Worm (Caenorhabditis elegans) whole organism, early embryonic: ENCODE measurements around the gene sre-39.

ENCODE experiments used
- B0310.2 ChIP-seq: sonication (generic microtip); optimal IDR thresholded peaks from 2 replicates; lab custom pipeline; 2016; ENCODE audit warnings: mild to moderate bottlenecking, missing genetic modification characterization, missing compliant biosample characterization
- F13C5.2 ChIP-seq: sonication (generic microtip); optimal IDR thresholded peaks from 2 replicates; lab custom pipeline; 2017; ENCODE audit warnings: mild to moderate bottlenecking, missing genetic modification characterization, inconsistent platforms, missing compliant biosample characterization
- aly-1 ChIP-seq: sonication (generic microtip); optimal IDR thresholded peaks from 2 replicates; lab custom pipeline; 2016; ENCODE audit warnings: missing genetic modification characterization, missing compliant biosample characterization
- ama-1 ChIP-seq: fragments of 150-350 bp; optimal IDR thresholded peaks from 2 replicates; lab custom pipeline; 2014
- ceh-13 ChIP-seq: fragments of 200-800 bp; sonication (Bioruptor generic); optimal IDR thresholded peaks from 2 replicates; lab custom pipeline; 2018; ENCODE audit warnings: mild to moderate bottlenecking, missing genetic modification characterization, missing compliant biosample characterization
- ceh-36 ChIP-seq: sonication (generic microtip); optimal IDR thresholded peaks from 2 replicates; lab custom pipeline; 2016; ENCODE audit warnings: missing genetic modification characterization, inconsistent platforms, missing compliant biosample characterization
- ets-7 ChIP-seq: sonication (generic microtip); optimal IDR thresholded peaks from 2 replicates; lab custom pipeline; 2016; ENCODE audit warnings: missing genotype, missing genetic modification characterization, missing compliant biosample characterization
- flt-1 ChIP-seq: fragments of 200-800 bp; sonication (Bioruptor generic); IDR thresholded peaks from 2 replicates; pipeline ENCODE4 v1.3.6; 2022; ENCODE audit warnings: missing genetic modification characterization, missing compliant biosample characterization
- hmbx-1 ChIP-seq: sonication (generic microtip); optimal IDR thresholded peaks from 2 replicates; lab custom pipeline; 2016; ENCODE audit warnings: mild to moderate bottlenecking, missing genetic modification characterization, missing compliant biosample characterization
- hmg-4 ChIP-seq: fragments of 200-800 bp; sonication (Bioruptor generic); optimal IDR thresholded peaks from 2 replicates; lab custom pipeline; 2018; ENCODE audit warnings: mild to moderate bottlenecking, missing genetic modification characterization, missing compliant biosample characterization
- hnd-1 ChIP-seq: sonication (generic microtip); optimal IDR thresholded peaks from 2 replicates; lab custom pipeline; 2016; ENCODE audit warnings: missing genetic modification characterization, missing compliant biosample characterization
- pes-1 ChIP-seq: fragments of 200-800 bp; sonication (Bioruptor generic); IDR thresholded peaks from 2 replicates; pipeline ENCODE4 v1.3.6; 2022; ENCODE audit warnings: missing genetic modification reagents, missing genetic modification characterization, missing compliant biosample characterization
- scrt-1 ChIP-seq: fragments of 200-800 bp; sonication (Bioruptor generic); IDR thresholded peaks from 2 replicates; pipeline ENCODE4 v1.3.6; 2022; ENCODE audit warnings: missing genetic modification characterization, missing compliant biosample characterization
- sea-1 ChIP-seq: fragments of 200-800 bp; sonication (Bioruptor generic); conservative IDR thresholded peaks from 2 replicates; pipeline ENCODE4 v1.3.6; 2022; ENCODE audit warnings: missing genetic modification characterization, missing compliant biosample characterization
- tbx-11 ChIP-seq: fragments of 200-800 bp; sonication (Bioruptor generic); IDR thresholded peaks from 2 replicates; pipeline ENCODE4 v1.3.6; 2022; ENCODE audit warnings: missing genetic modification characterization, missing compliant biosample characterization
- tbx-37 ChIP-seq: fragments of 200-800 bp; sonication (Bioruptor generic); conservative IDR thresholded peaks from 2 replicates; pipeline ENCODE4 v1.3.6; 2022; ENCODE audit warnings: missing genetic modification reagents, missing genetic modification characterization, missing compliant biosample characterization
- tra-4 ChIP-seq: sonication (generic microtip); optimal IDR thresholded peaks from 2 replicates; lab custom pipeline; 2017; ENCODE audit warnings: missing genetic modification characterization, missing compliant biosample characterization

sre-39 gene

DNA sequence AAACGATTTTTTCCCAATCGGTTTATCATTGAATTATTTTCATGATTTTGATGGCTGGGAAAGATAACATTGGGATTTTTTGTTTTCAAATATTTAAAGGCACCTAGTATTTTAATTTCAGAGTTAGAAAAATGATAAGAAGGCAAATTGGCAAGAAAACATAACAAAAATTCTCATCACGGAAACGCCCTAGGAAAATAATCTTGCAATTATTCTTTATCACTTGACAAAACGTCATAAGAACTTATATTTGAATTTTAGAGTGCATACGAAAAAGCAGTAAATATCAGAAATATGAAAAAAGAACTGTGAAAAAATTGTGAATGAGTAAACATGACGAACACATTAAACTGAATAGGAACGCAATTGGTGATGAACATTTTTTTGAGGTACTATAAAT is 29.7 kb upstream of the sre-39 start:
- no peak for TF ChIP-seq flt-1
- TF ChIP-seq aly-1: no peak
- no peak for TF ChIP-seq hnd-1 (tag; lab: Kevin White, UChicago)

- TF ChIP-seq tbx-11 (GFP tag; lab: Robert Waterston, UW) (no peak), scrt-1 (no peak), tra-4 (tag; lab: Kevin White, UChicago) (no peak), B0310.2 (tag; lab: Kevin White, UChicago) (no peak), ceh-36 (tag; lab: Kevin White, UChicago) (no peak), sea-1 (GFP tag; lab: Robert Waterston, UW) (no peak), tbx-37 (GFP tag; lab: Robert Waterston, UW) (no peak), flt-1 (no peak), F13C5.2 (tag; lab: Kevin White, UChicago) (no peak), hmg-4 (GFP tag; lab: Kevin White, UChicago) (no peak), hmbx-1 (tag; lab: Kevin White, UChicago) (no peak), pes-1 (no peak), aly-1 (no peak), ets-7 (tag; lab: Kevin White, UChicago) (no peak), ceh-13 (GFP tag; lab: Kevin White, UChicago) (no peak)
Observed at ce11 chrII:4658245-4658644, 28.8 kb upstream of the sre-39 start.

ce11 chrII:4661278-4661677 is 25.8 kb upstream of the sre-39 start, which contains the start of gene T05A7.13:
Gene T05A7.13 (minus strand): TSS chrII:4661378.
- TF ChIP-seq tbx-11 (GFP tag; lab: Robert Waterston, UW) (no peak), F13C5.2 (tag; lab: Kevin White, UChicago) (no peak), flt-1 (no peak), B0310.2 (tag; lab: Kevin White, UChicago) (no peak), tra-4 (tag; lab: Kevin White, UChicago) (no peak), hmbx-1 (tag; lab: Kevin White, UChicago) (no peak), scrt-1 (no peak), ceh-36 (tag; lab: Kevin White, UChicago) (no peak), tbx-37 (GFP tag; lab: Robert Waterston, UW) (no peak), sea-1 (GFP tag; lab: Robert Waterston, UW) (no peak), ceh-13 (GFP tag; lab: Kevin White, UChicago) (no peak), hmg-4 (GFP tag; lab: Kevin White, UChicago) (no peak), hnd-1 (tag; lab: Kevin White, UChicago) (no peak), aly-1 (no peak), ama-1 (no peak), pes-1 (no peak), ets-7 (tag; lab: Kevin White, UChicago) (no peak)

DNA sequence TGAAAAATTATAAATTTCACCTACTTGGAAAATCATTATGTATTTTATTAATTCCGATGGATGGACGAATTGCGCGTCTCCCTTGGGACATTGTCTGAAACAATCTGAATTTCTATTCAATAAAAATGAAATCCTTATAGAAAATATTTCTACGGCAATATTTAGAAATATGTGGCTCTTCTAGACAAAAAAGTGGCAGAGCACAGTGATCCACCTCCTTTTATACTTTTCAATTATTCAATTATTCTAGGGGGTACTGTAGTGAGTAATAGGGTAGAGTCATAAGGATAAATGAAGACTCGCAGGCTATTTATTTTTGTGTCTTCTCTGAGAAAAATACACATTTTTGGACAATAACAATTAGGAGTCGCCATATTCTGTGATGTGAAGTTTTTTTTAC is 23.9 kb upstream of the sre-39 start, which contains the start of gene T05A7.12:
Gene T05A7.12 (minus strand): TSS at position 101 of the 400 bp plus-strand sequence.
- no peak for TF ChIP-seq B0310.2 (tag; lab: Kevin White, UChicago)
- no peak for TF ChIP-seq hmbx-1 (tag; lab: Kevin White, UChicago)
- no peak for TF ChIP-seq flt-1
- no peak for TF ChIP-seq tra-4 (tag; lab: Kevin White, UChicago)
- no peak for TF ChIP-seq ets-7 (tag; lab: Kevin White, UChicago)
- TF ChIP-seq hmg-4 (GFP tag; lab: Kevin White, UChicago): no peak
- TF ChIP-seq aly-1: no peak
- no peak for TF ChIP-seq scrt-1
- no peak for TF ChIP-seq tbx-37 (GFP tag; lab: Robert Waterston, UW)
- no peak for TF ChIP-seq F13C5.2 (tag; lab: Kevin White, UChicago)
- no peak for TF ChIP-seq sea-1 (GFP tag; lab: Robert Waterston, UW)
- TF ChIP-seq ceh-36 (tag; lab: Kevin White, UChicago): no peak
- TF ChIP-seq tbx-11 (GFP tag; lab: Robert Waterston, UW): no peak
- no peak for TF ChIP-seq pes-1
- TF ChIP-seq hnd-1 (tag; lab: Kevin White, UChicago): no peak
- TF ChIP-seq ceh-13 (GFP tag; lab: Kevin White, UChicago): no peak
- TF ChIP-seq ama-1: no peak

DNA sequence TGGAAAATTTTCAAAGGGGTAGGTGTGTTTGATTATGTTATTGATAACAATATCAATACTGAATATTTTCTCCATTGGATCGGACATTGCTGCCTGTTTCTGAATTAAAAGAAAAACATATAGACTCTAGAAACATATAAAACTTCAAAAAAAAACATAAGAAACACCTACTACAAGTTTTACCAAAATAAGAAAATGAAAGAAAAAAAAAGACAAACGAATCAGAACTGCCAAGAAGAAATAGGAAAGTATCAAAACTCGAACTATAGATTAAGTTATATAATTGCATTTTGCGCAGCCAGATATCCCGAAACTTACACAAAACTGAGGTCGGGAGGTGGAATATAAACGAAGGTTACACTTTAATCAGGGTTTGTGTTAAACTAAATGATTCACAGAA is 21.7 kb upstream of the sre-39 start, which contains the start of gene T05A7.11:
Gene T05A7.11 (minus strand): TSS at position 101 of the 400 bp plus-strand sequence.
- TF ChIP-seq scrt-1 (no peak), flt-1 (no peak), aly-1 (no peak), tra-4 (tag; lab: Kevin White, UChicago) (no peak), ceh-13 (GFP tag; lab: Kevin White, UChicago) (no peak), hmg-4 (GFP tag; lab: Kevin White, UChicago) (no peak), hmbx-1 (tag; lab: Kevin White, UChicago) (no peak), sea-1 (GFP tag; lab: Robert Waterston, UW) (no peak), hnd-1 (tag; lab: Kevin White, UChicago) (no peak), ama-1 (no peak), ceh-36 (tag; lab: Kevin White, UChicago) (no peak), B0310.2 (tag; lab: Kevin White, UChicago) (no peak), pes-1 (no peak), ets-7 (tag; lab: Kevin White, UChicago) (no peak), tbx-11 (GFP tag; lab: Robert Waterston, UW) (no peak), F13C5.2 (tag; lab: Kevin White, UChicago) (no peak), tbx-37 (GFP tag; lab: Robert Waterston, UW) (no peak)

- no peak for TF ChIP-seq ceh-36 (tag; lab: Kevin White, UChicago)
Observed at ce11 chrII:4667572-4667971, 19.5 kb upstream of the sre-39 start, which contains the start of gene fut-5. Gene fut-5 (minus strand): TSS chrII:4667672.

DNA sequence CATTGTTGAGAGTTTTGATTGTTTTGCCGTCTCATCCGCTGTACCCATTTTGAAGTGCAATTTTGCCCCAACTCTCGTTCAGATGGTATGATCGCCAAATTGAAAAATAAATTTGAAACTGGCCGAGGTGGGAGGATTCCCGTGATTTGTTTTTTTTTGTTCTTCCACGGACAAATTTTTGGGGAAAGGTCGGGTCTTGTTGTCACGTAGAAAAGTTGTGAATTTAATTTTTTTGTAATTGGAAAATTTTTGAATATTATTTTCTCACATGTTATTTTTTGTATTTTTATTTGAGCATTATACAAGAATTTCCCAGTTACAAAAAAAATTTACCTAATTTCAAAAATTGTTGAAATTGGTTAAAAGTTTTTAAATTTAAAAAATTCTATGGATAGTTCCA is 15.3 kb upstream of the sre-39 start, which contains the start of gene T05A7.6:
Gene T05A7.6 (minus strand): TSS at position 101 of the 400 bp plus-strand sequence.
- no peak for TF ChIP-seq sea-1 (GFP tag; lab: Robert Waterston, UW)
- no peak for TF ChIP-seq aly-1
- no peak for TF ChIP-seq ceh-36 (tag; lab: Kevin White, UChicago)
- TF ChIP-seq ceh-13 (GFP tag; lab: Kevin White, UChicago): no peak
- TF ChIP-seq scrt-1: no peak
- TF ChIP-seq ama-1: no peak
